Worm (Caenorhabditis elegans) whole organism, L3 larva: ENCODE results near the gene cnc-11.

Experiments used
- R02D3.7 ChIP-seq: fragments of 150-350 bp; optimal IDR thresholded peaks from 2 replicates; lab custom pipeline; 2014; ENCODE audit warnings: missing biosample characterization, missing genetic modification characterization
- ZK546.5 ChIP-seq: sonication (generic microtip); optimal IDR thresholded peaks from 2 replicates; lab custom pipeline; 2017; ENCODE audit warnings: missing biosample characterization, missing genetic modification characterization
- aly-2 ChIP-seq: fragments of 150-350 bp; optimal IDR thresholded peaks from 2 replicates; lab custom pipeline; 2014; ENCODE audit warnings: missing biosample characterization, missing genetic modification characterization
- ama-1 ChIP-seq: fragments of 150-350 bp; optimal IDR thresholded peaks from 2 replicates; lab custom pipeline; 2018
- ceh-16 ChIP-seq: sonication (generic microtip); optimal IDR thresholded peaks from 2 replicates; lab custom pipeline; 2017; ENCODE audit warnings: missing biosample characterization, missing genetic modification characterization
- ceh-28 ChIP-seq: fragments of 150-350 bp; optimal IDR thresholded peaks from 2 replicates; lab custom pipeline; 2014; ENCODE audit warnings: missing biosample characterization, missing genetic modification reagents, missing genetic modification characterization
- ceh-9 ChIP-seq: sonication (generic microtip); optimal IDR thresholded peaks from 2 replicates; lab custom pipeline; 2018; ENCODE audit warnings: missing biosample characterization, missing genetic modification characterization
- daf-12 ChIP-seq: fragments of 150-350 bp; optimal IDR thresholded peaks from 2 replicates; lab custom pipeline; 2014; ENCODE audit warnings: missing biosample characterization, missing genetic modification reagents, missing genetic modification characterization
- egl-27 ChIP-seq: sonication (generic microtip); optimal IDR thresholded peaks from 4 replicates; lab custom pipeline; 2017; ENCODE audit warnings: missing biosample characterization, missing genetic modification reagents, missing genetic modification characterization
- egl-5 ChIP-seq: fragments of 150-350 bp; optimal IDR thresholded peaks from 2 replicates; lab custom pipeline; 2017; ENCODE audit warnings: missing biosample characterization, missing genetic modification reagents, missing genetic modification characterization, inconsistent platforms
- elt-1 ChIP-seq: fragments of 150-350 bp; optimal IDR thresholded peaks from 2 replicates; lab custom pipeline; 2014; ENCODE audit warnings: missing biosample characterization, missing genetic modification characterization
- elt-2 ChIP-seq: sonication (generic microtip); optimal IDR thresholded peaks from 2 replicates; lab custom pipeline; 2016; ENCODE audit warnings: missing genetic modification reagents, mild to moderate bottlenecking, missing genetic modification characterization, missing compliant biosample characterization
- elt-3 ChIP-seq, 3 experiments: fragments of 150-350 bp in 1 of 3; sonication (generic microtip) in 2 of 3; optimal IDR thresholded peaks; 2 replicates in 2 of 3; 4 replicates in 1 of 3; lab custom pipeline; 2014 to 2017; ENCODE audit warnings: missing biosample characterization in 3 of 3, missing genetic modification characterization in 3 of 3
- eor-1 ChIP-seq, 2 experiments: fragments of 150-350 bp; optimal IDR thresholded peaks; 2 replicates each; lab custom pipeline; 2014 to 2018; ENCODE audit warnings: missing biosample characterization in 2 of 2, missing genetic modification characterization in 2 of 2
- fkh-10 ChIP-seq: sonication (generic microtip); optimal IDR thresholded peaks from 2 replicates; lab custom pipeline; 2017; ENCODE audit warnings: missing biosample characterization, missing genetic modification reagents, missing genetic modification characterization
- fkh-2 ChIP-seq: fragments of 150-350 bp; optimal IDR thresholded peaks from 2 replicates; lab custom pipeline; 2014; ENCODE audit warnings: missing biosample characterization, missing genetic modification reagents, missing genetic modification characterization
- hmg-11 ChIP-seq: sonication (generic microtip); optimal IDR thresholded peaks from 2 replicates; lab custom pipeline; 2016; ENCODE audit warnings: missing genetic modification characterization, missing compliant biosample characterization
- jun-1 ChIP-seq: fragments of 150-350 bp; optimal IDR thresholded peaks from 2 replicates; lab custom pipeline; 2014; ENCODE audit warnings: missing biosample characterization, missing genetic modification reagents, missing genetic modification characterization
- lin-15B ChIP-seq: fragments of 150-350 bp; optimal IDR thresholded peaks from 2 replicates; lab custom pipeline; 2014; ENCODE audit warnings: missing biosample characterization, missing genetic modification characterization
- lin-39 ChIP-seq: fragments of 150-350 bp; optimal IDR thresholded peaks from 2 replicates; lab custom pipeline; 2018; ENCODE audit warnings: missing biosample characterization, missing genetic modification reagents, missing genetic modification characterization
- lsy-12 ChIP-seq: sonication (generic microtip); optimal IDR thresholded peaks from 2 replicates; lab custom pipeline; 2016; ENCODE audit warnings: mild to moderate bottlenecking, missing genetic modification characterization, missing compliant biosample characterization
- mdl-1 ChIP-seq: fragments of 150-350 bp; optimal IDR thresholded peaks from 2 replicates; lab custom pipeline; 2014; ENCODE audit warnings: missing biosample characterization, missing genetic modification characterization
- mml-1 ChIP-seq: fragments of 150-350 bp; sonication (generic microtip); optimal IDR thresholded peaks from 3 replicates; lab custom pipeline; 2014; ENCODE audit warnings: missing biosample characterization, missing genetic modification characterization
- nfya-1 ChIP-seq: sonication (generic microtip); optimal IDR thresholded peaks from 2 replicates; lab custom pipeline; 2017; ENCODE audit warnings: missing genetic modification characterization, mild to moderate bottlenecking, missing compliant biosample characterization, antibody characterized with exemption, moderate library complexity; ENCODE audit not compliant: insufficient read depth
- nhr-11 ChIP-seq: fragments of 150-350 bp; optimal IDR thresholded peaks from 2 replicates; lab custom pipeline; 2014; ENCODE audit warnings: missing biosample characterization, missing genetic modification characterization
- nhr-12 ChIP-seq: fragments of 150-350 bp; optimal IDR thresholded peaks from 2 replicates; lab custom pipeline; 2014; ENCODE audit warnings: missing biosample characterization, missing genetic modification characterization
- nhr-23 ChIP-seq: fragments of 150-350 bp; optimal IDR thresholded peaks from 2 replicates; lab custom pipeline; 2014; ENCODE audit warnings: missing biosample characterization, missing genetic modification reagents, missing genetic modification characterization
- nhr-237 ChIP-seq: fragments of 150-350 bp; optimal IDR thresholded peaks from 2 replicates; lab custom pipeline; 2014; ENCODE audit warnings: missing biosample characterization, missing genetic modification characterization
- nhr-25 ChIP-seq: sonication (generic microtip); optimal IDR thresholded peaks from 2 replicates; lab custom pipeline; 2017; ENCODE audit warnings: missing biosample characterization, missing genetic modification characterization
- nhr-28 ChIP-seq: fragments of 150-350 bp; optimal IDR thresholded peaks from 2 replicates; lab custom pipeline; 2014; ENCODE audit warnings: missing biosample characterization, missing genetic modification characterization
- nhr-43 ChIP-seq: sonication (generic microtip); optimal IDR thresholded peaks from 2 replicates; lab custom pipeline; 2016; ENCODE audit warnings: mild to moderate bottlenecking, missing genetic modification characterization, missing compliant biosample characterization; ENCODE audit not compliant: poor library complexity, severe bottlenecking
- nhr-67 ChIP-seq: fragments of 150-350 bp; optimal IDR thresholded peaks from 2 replicates; lab custom pipeline; 2014; ENCODE audit warnings: missing biosample characterization, missing genetic modification characterization
- nhr-76 ChIP-seq: fragments of 150-350 bp; sonication (generic microtip); optimal IDR thresholded peaks from 5 replicates; lab custom pipeline; 2014; ENCODE audit warnings: missing biosample characterization, missing genetic modification characterization
- nhr-77 ChIP-seq: fragments of 150-350 bp; optimal IDR thresholded peaks from 2 replicates; lab custom pipeline; 2014; ENCODE audit warnings: missing biosample characterization, missing genetic modification characterization
- pha-4 ChIP-seq: fragments of 150-350 bp; optimal IDR thresholded peaks from 2 replicates; lab custom pipeline; 2014; ENCODE audit warnings: missing biosample characterization, missing genetic modification reagents, missing genetic modification characterization
- pqm-1 ChIP-seq: fragments of 150-350 bp; optimal IDR thresholded peaks from 2 replicates; lab custom pipeline; 2017; ENCODE audit warnings: missing biosample characterization, missing genetic modification characterization, inconsistent platforms
- sea-2 ChIP-seq: fragments of 150-350 bp; sonication (generic microtip); optimal IDR thresholded peaks from 4 replicates; lab custom pipeline; 2014; ENCODE audit warnings: missing biosample characterization, missing genetic modification reagents, missing genetic modification characterization
- skn-1 ChIP-seq: fragments of 150-350 bp; optimal IDR thresholded peaks from 2 replicates; lab custom pipeline; 2014; ENCODE audit warnings: missing biosample characterization, missing genetic modification characterization
- unc-39 ChIP-seq: sonication (generic microtip); optimal IDR thresholded peaks from 4 replicates; lab custom pipeline; 2017; ENCODE audit warnings: missing biosample characterization, missing genetic modification characterization
- unc-62 ChIP-seq: fragments of 150-350 bp; sonication (generic microtip); optimal IDR thresholded peaks from 4 replicates; lab custom pipeline; 2014; ENCODE audit warnings: missing biosample characterization, missing genetic modification reagents, missing genetic modification characterization
- zag-1 ChIP-seq: fragments of 150-350 bp; optimal IDR thresholded peaks from 2 replicates; lab custom pipeline; 2014; ENCODE audit warnings: missing biosample characterization, missing genetic modification characterization
- ztf-11 ChIP-seq: fragments of 150-350 bp; optimal IDR thresholded peaks from 2 replicates; lab custom pipeline; 2014; ENCODE audit warnings: missing biosample characterization, missing genetic modification characterization
- ztf-4 ChIP-seq: fragments of 150-350 bp; optimal IDR thresholded peaks from 2 replicates; lab custom pipeline; 2014; ENCODE audit warnings: missing biosample characterization, missing genetic modification characterization

The cnc-11 gene

DNA sequence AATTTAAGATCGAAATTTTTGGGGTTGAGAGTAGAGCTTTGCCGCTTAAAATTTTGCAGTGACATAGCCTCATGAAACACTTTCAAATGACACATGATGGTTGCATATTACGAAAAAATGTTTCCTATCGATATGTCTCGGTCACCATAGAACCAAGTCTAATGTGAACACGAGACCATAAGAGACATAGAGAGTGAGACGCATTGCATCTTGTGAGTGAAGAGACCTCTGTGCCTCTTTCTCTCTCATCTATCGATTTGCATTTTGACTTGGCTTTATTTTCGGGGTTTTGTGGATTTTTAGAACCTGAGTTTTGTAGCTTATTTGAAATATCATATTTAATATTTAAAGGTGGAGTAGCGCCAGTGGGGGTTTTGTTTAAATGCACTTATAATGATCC lies 24.8 kb downstream of the cnc-11 start:
- no peak for TF ChIP-seq unc-62 (GFP tag; lab: Kevin White, UChicago)
- TF ChIP-seq hmg-11 (tag; lab: Kevin White, UChicago), result peak; percentile 41
- no peak for TF ChIP-seq eor-1 (tag; optimal IDR thresholded peaks at IDR 0.05; lab: Kevin White, UChicago)
- TF ChIP-seq mml-1 (tag; lab: Kevin White, UChicago), result no peak
- TF ChIP-seq ZK546.5 (tag; lab: Kevin White, UChicago), result no peak
- TF ChIP-seq nhr-23, result no peak
- no peak for TF ChIP-seq nhr-77
- TF ChIP-seq lsy-12 (tag; lab: Kevin White, UChicago), result no peak
- TF ChIP-seq nhr-12 (tag; lab: Kevin White, UChicago), result no peak
- no peak for TF ChIP-seq unc-39 (tag; lab: Kevin White, UChicago)
- no peak for TF ChIP-seq sea-2 (GFP tag; lab: Kevin White, UChicago)
- TF ChIP-seq daf-12 (tag; lab: Kevin White, UChicago), result no peak
- TF ChIP-seq skn-1 (tag; lab: Kevin White, UChicago), result no peak
- TF ChIP-seq fkh-2 (tag; lab: Kevin White, UChicago), result no peak
- no peak for TF ChIP-seq ztf-11
- TF ChIP-seq nhr-11 (tag; lab: Kevin White, UChicago), result no peak
- no peak for TF ChIP-seq lin-15B (tag; lab: Kevin White, UChicago)
- TF ChIP-seq pqm-1, result no peak
- TF ChIP-seq ceh-9 (tag; lab: Kevin White, UChicago), result no peak
- TF ChIP-seq aly-2 (tag; lab: Kevin White, UChicago), result no peak
- TF ChIP-seq ceh-28 (tag; lab: Kevin White, UChicago), result peak; percentile 28
- TF ChIP-seq mdl-1 (tag; lab: Kevin White, UChicago), result no peak
- TF ChIP-seq elt-3 (tag; optimal IDR thresholded peaks at IDR 0.05; lab: Kevin White, UChicago), result no peak
- no peak for TF ChIP-seq ceh-16 (tag; lab: Kevin White, UChicago)
- TF ChIP-seq lin-39, result no peak
- no peak for TF ChIP-seq fkh-10
- TF ChIP-seq jun-1, result no peak
- TF ChIP-seq nhr-28 (tag; lab: Kevin White, UChicago), result no peak
- TF ChIP-seq pha-4 (tag; lab: Kevin White, UChicago), result peak; percentile 28
- no peak for TF ChIP-seq elt-1 (tag; lab: Kevin White, UChicago)
- peak; percentile 47 for TF ChIP-seq nfya-1 (tag; lab: Kevin White, UChicago)
- no peak for TF ChIP-seq ama-1 (lab: Kevin White, UChicago)
- no peak for TF ChIP-seq egl-5 (tag; lab: Kevin White, UChicago)
- TF ChIP-seq nhr-237 (tag; lab: Kevin White, UChicago), result no peak
- TF ChIP-seq nhr-25 (tag; lab: Kevin White, UChicago), result no peak
- TF ChIP-seq nhr-76 (tag; lab: Kevin White, UChicago), result no peak
- TF ChIP-seq elt-2 (tag; lab: Kevin White, UChicago), result peak; percentile 29
- no peak for TF ChIP-seq nhr-67
- TF ChIP-seq zag-1 (tag; lab: Kevin White, UChicago), result no peak
- TF ChIP-seq nhr-43, result no peak

DNA sequence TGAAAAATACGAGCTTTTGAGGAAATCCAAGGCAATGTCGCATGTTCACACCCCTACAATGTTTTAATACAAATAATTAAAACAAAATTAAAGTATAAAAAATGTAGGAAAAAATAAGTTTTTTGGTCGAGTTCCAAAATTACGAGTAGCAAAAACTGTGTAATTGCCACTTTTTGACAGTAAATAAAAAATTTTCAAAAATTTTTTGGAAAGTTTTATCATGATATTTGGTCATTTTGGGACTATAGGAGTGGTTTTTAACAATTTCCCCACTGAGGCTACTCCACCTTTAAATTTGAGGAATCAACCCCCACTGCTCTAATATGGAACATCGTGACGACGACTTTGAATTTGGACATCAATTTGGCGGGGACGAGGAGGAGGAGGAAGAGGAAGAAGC lies 25.3 kb downstream of the cnc-11 start, which contains the start of gene gid-8:
TSS of gene gid-8 (plus strand) at position 301 of the 400 bp plus-strand sequence.
- TF ChIP-seq nhr-12 (tag; lab: Kevin White, UChicago) (no peak), lin-15B (tag; lab: Kevin White, UChicago) (no peak), unc-39 (tag; lab: Kevin White, UChicago) (no peak), ceh-9 (tag; lab: Kevin White, UChicago) (no peak), mml-1 (tag; lab: Kevin White, UChicago) (no peak), ZK546.5 (tag; lab: Kevin White, UChicago) (no peak), elt-3 (tag; optimal IDR thresholded peaks at IDR 0.05; lab: Kevin White, UChicago) (no peak), egl-27 (tag; lab: Kevin White, UChicago) (no peak), sea-2 (GFP tag; lab: Kevin White, UChicago) (no peak), nfya-1 (tag; lab: Kevin White, UChicago) (no peak), R02D3.7 (tag; lab: Kevin White, UChicago) (no peak), unc-62 (GFP tag; lab: Kevin White, UChicago) (no peak), egl-5 (tag; lab: Kevin White, UChicago) (no peak), nhr-11 (tag; lab: Kevin White, UChicago) (no peak), mdl-1 (tag; lab: Kevin White, UChicago) (no peak), ztf-4 (tag; lab: Kevin White, UChicago) (no peak)
